Worm (Caenorhabditis elegans) whole organism, late embryonic: ENCODE measurements around the gene sec-16A.1.
A peak's percentile ranks its signal among the peaks of the same experiment; 100 is the strongest.

Experiments
- C08G9.2 ChIP-seq: sonication (generic microtip); optimal IDR thresholded peaks from 2 replicates; lab custom pipeline; 2016; ENCODE audit warnings: mild to moderate bottlenecking, missing genetic modification characterization, moderate library complexity, missing compliant biosample characterization
- C38D4.7 ChIP-seq: fragments of 200-800 bp; sonication (Bioruptor generic); optimal IDR thresholded peaks from 2 replicates; lab custom pipeline; 2018; ENCODE audit warnings: mild to moderate bottlenecking, missing genetic modification characterization, moderate library complexity, missing compliant biosample characterization
- F13H6.1 ChIP-seq: sonication (generic microtip); optimal IDR thresholded peaks from 2 replicates; lab custom pipeline; 2016; ENCODE audit warnings: missing genetic modification characterization, missing compliant biosample characterization
- K02D7.2 ChIP-seq: sonication (generic microtip); optimal IDR thresholded peaks from 2 replicates; lab custom pipeline; 2017; ENCODE audit warnings: mild to moderate bottlenecking, missing genetic modification characterization, missing compliant biosample characterization
- Y22D7AL.16 ChIP-seq: sonication (generic microtip); optimal IDR thresholded peaks from 2 replicates; lab custom pipeline; 2016; ENCODE audit warnings: missing genetic modification characterization, missing compliant biosample characterization
- ama-1 ChIP-seq: fragments of 150-350 bp; optimal IDR thresholded peaks from 2 replicates; lab custom pipeline; 2014
- ceh-14 ChIP-seq: sonication (generic microtip); optimal IDR thresholded peaks from 2 replicates; lab custom pipeline; 2016; ENCODE audit warnings: missing genotype, missing genetic modification characterization, missing compliant biosample characterization
- ceh-18 ChIP-seq: sonication (generic microtip); optimal IDR thresholded peaks from 2 replicates; lab custom pipeline; 2016; ENCODE audit warnings: missing genetic modification characterization, missing compliant biosample characterization
- ceh-19 ChIP-seq: fragments of 200-800 bp; sonication (Bioruptor generic); optimal IDR thresholded peaks from 2 replicates; lab custom pipeline; 2018; ENCODE audit warnings: mild to moderate bottlenecking, missing genetic modification characterization, missing compliant biosample characterization
- ceh-22 ChIP-seq: sonication (generic microtip); optimal IDR thresholded peaks from 2 replicates; lab custom pipeline; 2017; ENCODE audit warnings: missing biosample characterization, missing genetic modification characterization
- ceh-30 ChIP-seq: fragments of 150-350 bp; optimal IDR thresholded peaks from 2 replicates; lab custom pipeline; 2014; ENCODE audit warnings: missing biosample characterization, missing genetic modification characterization
- ceh-45 ChIP-seq: fragments of 200-800 bp; sonication (Bioruptor generic); IDR thresholded peaks from 2 replicates; pipeline ENCODE4 v1.3.6; 2022; ENCODE audit warnings: missing genetic modification reagents, missing genetic modification characterization, missing compliant biosample characterization
- eyg-1 ChIP-seq: sonication (generic microtip); optimal IDR thresholded peaks from 2 replicates; lab custom pipeline; 2016; ENCODE audit warnings: missing genotype, missing genetic modification characterization, missing compliant biosample characterization
- fkh-10 ChIP-seq: fragments of 150-350 bp; optimal IDR thresholded peaks from 2 replicates; lab custom pipeline; 2014; ENCODE audit warnings: missing biosample characterization, missing genetic modification reagents, missing genetic modification characterization
- fkh-6 ChIP-seq: sonication (generic microtip); optimal IDR thresholded peaks from 2 replicates; lab custom pipeline; 2016; ENCODE audit warnings: missing genetic modification characterization, missing compliant biosample characterization
- gmeb-2 ChIP-seq: sonication (generic microtip); optimal IDR thresholded peaks from 2 replicates; lab custom pipeline; 2016; ENCODE audit warnings: missing genetic modification characterization, inconsistent platforms, missing compliant biosample characterization
- hlh-13 ChIP-seq: fragments of 200-800 bp; sonication (Bioruptor generic); optimal IDR thresholded peaks from 2 replicates; lab custom pipeline; 2018; ENCODE audit warnings: mild to moderate bottlenecking, missing genetic modification characterization, missing compliant biosample characterization
- hlh-30 ChIP-seq: sonication (generic microtip); optimal IDR thresholded peaks from 2 replicates; lab custom pipeline; 2017; ENCODE audit warnings: antibody characterized with exemption, missing genetic modification characterization, missing compliant biosample characterization; ENCODE audit not compliant: insufficient read depth
- hlh-8 ChIP-seq: sonication (generic microtip); optimal IDR thresholded peaks from 2 replicates; lab custom pipeline; 2016; ENCODE audit warnings: missing genotype, missing genetic modification characterization, missing compliant biosample characterization
- lim-6 ChIP-seq: sonication (generic microtip); optimal IDR thresholded peaks from 2 replicates; lab custom pipeline; 2016; ENCODE audit warnings: missing genetic modification characterization, missing compliant biosample characterization
- lin-11 ChIP-seq: fragments of 200-800 bp; sonication (Bioruptor generic); optimal IDR thresholded peaks from 2 replicates; lab custom pipeline; 2018; ENCODE audit warnings: mild to moderate bottlenecking, missing genetic modification characterization, missing compliant biosample characterization
- mec-3 ChIP-seq: sonication (generic microtip); optimal IDR thresholded peaks from 2 replicates; lab custom pipeline; 2016; ENCODE audit warnings: borderline replicate concordance, missing genetic modification characterization, missing compliant biosample characterization
- nfya-1 ChIP-seq: sonication (generic microtip); optimal IDR thresholded peaks from 2 replicates; lab custom pipeline; 2017; ENCODE audit warnings: missing genetic modification characterization, mild to moderate bottlenecking, missing compliant biosample characterization, antibody characterized with exemption, moderate library complexity
- nhr-11 ChIP-seq: fragments of 150-350 bp; optimal IDR thresholded peaks from 2 replicates; lab custom pipeline; 2014; ENCODE audit warnings: missing biosample characterization, missing genetic modification characterization
- nhr-232 ChIP-seq: sonication (generic microtip); optimal IDR thresholded peaks from 2 replicates; lab custom pipeline; 2016; ENCODE audit warnings: missing genetic modification characterization, missing compliant biosample characterization
- pat-9 ChIP-seq: fragments of 200-800 bp; sonication (Bioruptor generic); optimal IDR thresholded peaks from 2 replicates; lab custom pipeline; 2018; ENCODE audit warnings: mild to moderate bottlenecking, missing genetic modification characterization, moderate library complexity, missing compliant biosample characterization
- pax-1 ChIP-seq: fragments of 150-350 bp; optimal IDR thresholded peaks from 2 replicates; lab custom pipeline; 2014; ENCODE audit warnings: missing biosample characterization, missing genetic modification characterization
- pqm-1 ChIP-seq: sonication (generic microtip); optimal IDR thresholded peaks from 2 replicates; lab custom pipeline; 2016; ENCODE audit warnings: missing genetic modification characterization, missing compliant biosample characterization
- ref-2 ChIP-seq: sonication (generic microtip); optimal IDR thresholded peaks from 2 replicates; lab custom pipeline; 2016; ENCODE audit warnings: missing genetic modification characterization, missing compliant biosample characterization
- rnt-1 ChIP-seq: sonication (generic microtip); optimal IDR thresholded peaks from 2 replicates; lab custom pipeline; 2016; ENCODE audit warnings: missing genetic modification characterization, missing compliant biosample characterization
- sox-2 ChIP-seq: fragments of 200-800 bp; sonication (Bioruptor generic); IDR thresholded peaks from 2 replicates; pipeline ENCODE4 v1.3.6; 2022; ENCODE audit warnings: missing genetic modification reagents, missing genetic modification characterization, missing compliant biosample characterization
- syd-9 ChIP-seq: sonication (generic microtip); optimal IDR thresholded peaks from 2 replicates; lab custom pipeline; 2016; ENCODE audit warnings: mild to moderate bottlenecking, missing genetic modification characterization, moderate library complexity, missing compliant biosample characterization
- ttx-3 ChIP-seq: sonication (generic microtip); optimal IDR thresholded peaks from 2 replicates; lab custom pipeline; 2016; ENCODE audit warnings: missing genetic modification reagents, missing genetic modification characterization, missing compliant biosample characterization
- zip-5 ChIP-seq: sonication (generic microtip); optimal IDR thresholded peaks from 2 replicates; lab custom pipeline; 2016; ENCODE audit warnings: missing genetic modification characterization, missing compliant biosample characterization
- ztf-16 ChIP-seq: sonication (generic microtip); optimal IDR thresholded peaks from 2 replicates; lab custom pipeline; 2017; ENCODE audit warnings: missing genetic modification characterization, missing compliant biosample characterization

sec-16A.1 gene

DNA sequence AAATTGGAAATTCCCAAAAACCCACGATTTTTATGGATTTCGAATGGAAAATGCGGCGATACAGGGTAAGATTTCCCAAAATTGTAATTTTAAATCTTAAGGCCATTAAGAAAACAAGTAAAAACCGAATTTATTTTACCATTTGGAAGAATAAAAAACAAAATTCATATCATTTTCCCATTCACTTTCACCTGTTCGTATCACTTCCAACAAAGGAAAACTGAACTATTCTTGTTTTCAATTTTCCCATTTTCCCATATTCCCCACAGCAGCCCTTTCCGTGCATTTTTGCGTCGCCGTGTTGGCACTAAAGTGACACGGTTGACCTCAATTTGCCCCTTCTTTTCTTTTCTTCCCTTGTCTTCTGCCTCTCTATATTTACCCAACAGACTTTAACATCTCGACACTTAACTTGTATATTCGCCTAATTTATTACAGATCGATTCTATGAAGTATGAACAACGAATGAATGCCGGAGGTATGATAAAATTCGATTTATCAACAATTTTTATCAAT, at the start of gene sec-16A.1:
Gene sec-16A.1 (plus strand): TSS at position 51 of the 516 bp plus-strand sequence.
- TF ChIP-seq nhr-232 (tag; lab: Kevin White, UChicago) (no peak), pax-1 (tag; lab: Kevin White, UChicago) (peak; percentile 34)

DNA sequence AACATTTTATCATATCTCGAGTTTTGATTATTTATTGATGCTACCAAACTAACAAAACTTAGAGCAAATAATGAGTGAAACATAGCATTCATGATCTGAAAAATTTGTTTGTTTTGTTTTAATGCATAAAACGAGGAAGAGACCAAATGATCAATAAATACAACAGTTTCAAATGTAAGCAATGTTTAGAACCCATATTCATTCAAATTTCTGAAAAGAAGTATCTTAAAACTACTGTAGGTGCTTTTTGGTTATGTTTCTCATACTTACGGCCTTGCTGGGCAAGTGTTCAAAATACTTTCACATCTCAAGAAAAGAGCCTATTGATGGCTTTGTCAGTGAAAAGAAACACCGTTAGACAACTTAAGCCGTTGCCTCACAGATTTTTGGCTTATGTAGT, 47.9 kb upstream of the sec-16A.1 start, which contains the start of gene F02A9.1:
Gene F02A9.1 (minus strand): TSS at position 101 of the 400 bp plus-strand sequence.
- TF ChIP-seq ceh-22 (no peak), zip-5 (tag; lab: Kevin White, UChicago) (no peak), pqm-1 (no peak), ceh-45 (GFP tag; lab: Robert Waterston, UW) (no peak), pat-9 (no peak), ceh-19 (GFP tag; lab: Kevin White, UChicago) (no peak), ztf-16 (no peak)
- TF ChIP-seq, all 69 proteins: peak for 0

- TF ChIP-seq syd-9 (no peak), ama-1 (peak; percentile 44), hlh-8 (tag; lab: Kevin White, UChicago) (no peak), K02D7.2 (tag; lab: Kevin White, UChicago) (no peak), C08G9.2 (tag; lab: Kevin White, UChicago) (no peak), rnt-1 (peak; percentile 18), C38D4.7 (GFP tag; lab: Kevin White, UChicago) (no peak), fkh-10 (GFP tag; lab: Kevin White, UChicago) (no peak), ceh-14 (tag; lab: Kevin White, UChicago) (no peak), lin-11 (tag; lab: Kevin White, UChicago) (no peak), sox-2 (GFP tag; lab: Robert Waterston, UW) (no peak), nhr-11 (tag; lab: Kevin White, UChicago) (no peak), mec-3 (tag; lab: Kevin White, UChicago) (no peak), F13H6.1 (tag; lab: Kevin White, UChicago) (no peak)
Observed at ce11 chrIII:9080127-9080526, 45.5 kb upstream of the sec-16A.1 start.

ce11 chrIII:9081055-9081454, 44.6 kb upstream of the sec-16A.1 start, which contains the start of gene far-1:
TSS of gene far-1 (minus strand) at chrIII:9081179.
- TF ChIP-seq ref-2 (tag; lab: Kevin White, UChicago): no peak
- TF ChIP-seq gmeb-2 (tag; lab: Kevin White, UChicago): no peak
- no peak for TF ChIP-seq lim-6 (tag; lab: Kevin White, UChicago)
- TF ChIP-seq eyg-1 (tag; lab: Kevin White, UChicago): no peak
- TF ChIP-seq nfya-1 (tag; lab: Kevin White, UChicago): peak; percentile 23
- no peak for TF ChIP-seq ttx-3
- no peak for TF ChIP-seq Y22D7AL.16 (tag; lab: Kevin White, UChicago)
- TF ChIP-seq C08G9.2 (tag; lab: Kevin White, UChicago): peak; percentile 11
- no peak for TF ChIP-seq hlh-13
- TF ChIP-seq ama-1: peak; percentile 74
- peak; percentile 41 for TF ChIP-seq hlh-8 (tag; lab: Kevin White, UChicago)
- TF ChIP-seq ceh-18 (tag; lab: Kevin White, UChicago): peak; percentile 10

ce11 chrIII:9081763-9082162, 43.9 kb upstream of the sec-16A.1 start, which contains the start of gene far-2:
TSS of gene far-2 (plus strand) at chrIII:9081828.
- TF ChIP-seq hlh-30: no peak
- TF ChIP-seq ceh-30: no peak
- TF ChIP-seq fkh-6 (tag; lab: Kevin White, UChicago): no peak
- no peak for TF ChIP-seq ceh-45 (GFP tag; lab: Robert Waterston, UW)
- TF ChIP-seq rnt-1: no peak
